Fruit fly (Drosophila melanogaster) S2 (cell line): Measurements from ENCODE around the gene Hr39.

Experiments
- CG8478 ChIP-seq: fragments of >200 bp; optimal IDR thresholded peaks from 2 replicates; lab custom pipeline; 2018
- CTCF ChIP-seq, 2 experiments: fragments of >200 bp; optimal IDR thresholded peaks; 2 replicates each; lab custom pipeline; 2018

Gene Hr39

DNA sequence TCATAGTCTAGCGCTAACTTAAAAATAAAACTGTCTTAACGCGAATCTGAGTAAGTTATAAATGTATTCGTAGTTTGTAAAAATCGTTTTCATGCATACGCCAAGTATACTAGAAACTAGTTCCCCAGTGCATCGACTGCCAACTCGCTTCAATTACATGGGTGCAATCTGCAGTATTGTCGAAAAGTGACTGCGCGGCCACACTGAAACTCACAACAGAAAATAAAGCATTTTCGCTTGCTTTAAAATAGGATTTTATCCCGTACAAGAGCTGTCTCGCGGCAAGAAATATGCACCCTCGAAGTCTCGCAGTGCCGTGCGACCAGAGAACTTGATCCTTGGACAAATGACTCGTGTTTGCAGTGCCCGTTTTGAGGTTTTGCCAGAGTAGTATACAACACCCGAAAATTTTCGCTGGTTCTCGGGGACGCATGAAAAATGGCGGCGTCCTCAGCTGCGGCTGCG, 15.9 kb upstream of the Hr39 start, which contains the start of gene CG8677:
Gene CG8677 (plus strand): TSS at position 199 of the 465 bp plus-strand sequence.
- no peak for TF ChIP-seq CG8478 (lab: Kevin White, UChicago)
- peak; percentile 19 to 44 for TF ChIP-seq CTCF (optimal IDR thresholded peaks at IDR 0.05; lab: Kevin White, UChicago)

DNA sequence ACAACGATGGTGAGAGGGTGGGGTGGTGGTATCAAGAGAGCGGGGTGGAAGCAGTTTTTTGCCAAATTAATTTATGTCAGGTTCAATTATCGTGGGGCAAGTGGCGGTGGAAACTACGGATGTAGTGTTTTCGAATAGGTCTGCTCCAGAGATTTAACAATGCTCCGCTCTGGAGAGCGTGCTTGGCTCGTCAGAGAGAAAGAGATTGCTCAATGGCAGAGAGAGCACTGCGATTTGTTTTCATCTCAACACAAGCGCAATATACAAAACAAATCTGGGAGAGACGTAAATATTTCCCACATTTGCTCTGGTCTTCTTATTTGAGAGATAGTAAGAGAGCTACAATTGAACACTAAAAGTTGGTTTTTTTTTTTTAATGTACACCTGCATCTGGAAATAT, 15.3 kb upstream of the Hr39 start:
- TF ChIP-seq CTCF (optimal IDR thresholded peaks at IDR 0.05; lab: Kevin White, UChicago) (no peak), CG8478 (lab: Kevin White, UChicago) (no peak)

DNA sequence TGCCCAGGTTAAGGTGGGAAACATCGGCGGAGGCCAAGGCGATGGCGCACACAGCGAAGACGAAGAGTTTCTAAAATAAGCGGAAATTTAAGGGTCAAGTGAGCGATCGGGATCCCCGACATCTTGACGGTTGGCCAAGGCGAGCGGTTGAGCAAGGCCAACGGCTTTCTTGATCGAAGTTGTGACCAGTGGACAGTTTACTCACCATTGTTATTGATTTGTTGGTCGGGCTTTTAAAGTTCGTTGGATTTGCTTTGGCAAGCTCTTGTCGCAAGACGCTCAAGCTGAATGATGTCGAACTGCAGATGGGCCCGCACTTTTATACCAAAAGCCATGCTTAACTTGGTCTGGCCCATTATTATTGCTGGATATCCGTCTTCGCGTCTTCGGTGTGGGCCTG, 3.6 kb upstream of the Hr39 start:
- TF ChIP-seq CTCF (optimal IDR thresholded peaks at IDR 0.05; lab: Kevin White, UChicago): no peak
- no peak for TF ChIP-seq CG8478 (lab: Kevin White, UChicago)

DNA sequence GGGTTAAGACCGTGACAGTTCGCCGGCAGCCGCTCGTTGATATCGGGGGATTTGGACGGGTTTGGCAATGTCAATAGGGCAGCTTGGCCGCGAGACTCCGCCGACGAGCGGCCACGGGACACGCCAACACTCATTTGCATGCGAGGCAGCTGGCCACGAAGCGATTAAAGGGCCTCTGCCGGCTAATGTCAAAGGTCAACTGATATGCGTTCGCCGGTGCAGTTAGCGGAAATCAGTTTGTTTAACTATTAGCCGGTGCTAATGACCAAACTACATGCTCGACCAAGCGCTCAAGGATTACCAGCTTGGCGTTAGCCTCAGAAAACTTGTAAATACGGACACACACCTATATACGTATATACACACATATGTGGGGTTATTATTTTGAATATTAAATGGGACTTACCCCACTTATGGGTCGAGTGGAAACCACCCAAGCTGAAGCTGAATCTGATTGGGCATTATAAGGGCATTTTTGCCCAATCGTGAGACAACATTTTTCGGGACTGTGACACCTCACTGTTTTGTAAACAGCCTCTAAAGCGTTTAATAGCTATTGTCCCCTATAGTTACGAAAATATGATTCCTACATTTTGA, 2.6 kb upstream of the Hr39 start:
- no peak for TF ChIP-seq CG8478 (lab: Kevin White, UChicago)
- no peak for TF ChIP-seq CTCF (optimal IDR thresholded peaks at IDR 0.05; lab: Kevin White, UChicago)

DNA sequence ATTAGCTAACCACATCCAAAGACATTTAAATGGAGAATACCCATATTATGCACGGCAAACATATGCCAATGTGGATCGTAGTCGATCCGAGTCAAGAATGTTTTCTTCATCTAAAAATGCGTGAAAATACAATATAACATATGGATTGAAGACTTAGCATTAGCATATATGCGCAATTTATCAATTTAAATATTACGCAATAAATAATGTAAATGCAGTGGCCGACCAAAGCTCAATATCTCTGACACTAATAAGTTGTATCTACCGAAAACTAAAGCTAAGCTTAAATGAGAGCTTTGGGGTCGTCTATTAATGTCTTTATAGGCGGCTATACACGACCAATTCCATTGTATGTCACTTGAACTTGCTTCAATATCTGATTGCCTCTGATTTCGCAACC, 1.6 kb upstream of the Hr39 start:
- no peak for TF ChIP-seq CTCF (optimal IDR thresholded peaks at IDR 0.05; lab: Kevin White, UChicago)
- TF ChIP-seq CG8478 (lab: Kevin White, UChicago): no peak

DNA sequence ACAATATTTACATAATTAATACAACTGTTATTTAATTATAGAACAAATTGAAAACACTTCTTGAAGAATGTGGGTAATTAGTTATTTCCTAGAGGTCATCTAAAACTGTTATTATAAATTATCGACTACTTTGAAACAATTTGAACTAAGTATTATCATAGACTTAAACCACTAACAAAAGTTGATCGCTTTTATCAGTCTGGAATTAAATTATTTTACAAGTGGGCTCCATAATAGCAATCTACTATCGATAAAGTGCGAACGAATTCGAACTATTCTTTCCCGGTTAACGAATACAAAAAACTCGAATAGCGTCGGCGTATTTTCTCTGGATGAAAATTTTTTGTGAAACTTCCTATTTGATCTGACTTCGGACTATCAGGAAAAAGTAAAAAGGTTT, 417 bp upstream of the Hr39 start, which contains the start of gene CG31626:
Gene CG31626 (minus strand): TSS at position 101 of the 400 bp plus-strand sequence.
- TF ChIP-seq CG8478 (lab: Kevin White, UChicago) (no peak), CTCF (optimal IDR thresholded peaks at IDR 0.05; lab: Kevin White, UChicago) (no peak)

DNA sequence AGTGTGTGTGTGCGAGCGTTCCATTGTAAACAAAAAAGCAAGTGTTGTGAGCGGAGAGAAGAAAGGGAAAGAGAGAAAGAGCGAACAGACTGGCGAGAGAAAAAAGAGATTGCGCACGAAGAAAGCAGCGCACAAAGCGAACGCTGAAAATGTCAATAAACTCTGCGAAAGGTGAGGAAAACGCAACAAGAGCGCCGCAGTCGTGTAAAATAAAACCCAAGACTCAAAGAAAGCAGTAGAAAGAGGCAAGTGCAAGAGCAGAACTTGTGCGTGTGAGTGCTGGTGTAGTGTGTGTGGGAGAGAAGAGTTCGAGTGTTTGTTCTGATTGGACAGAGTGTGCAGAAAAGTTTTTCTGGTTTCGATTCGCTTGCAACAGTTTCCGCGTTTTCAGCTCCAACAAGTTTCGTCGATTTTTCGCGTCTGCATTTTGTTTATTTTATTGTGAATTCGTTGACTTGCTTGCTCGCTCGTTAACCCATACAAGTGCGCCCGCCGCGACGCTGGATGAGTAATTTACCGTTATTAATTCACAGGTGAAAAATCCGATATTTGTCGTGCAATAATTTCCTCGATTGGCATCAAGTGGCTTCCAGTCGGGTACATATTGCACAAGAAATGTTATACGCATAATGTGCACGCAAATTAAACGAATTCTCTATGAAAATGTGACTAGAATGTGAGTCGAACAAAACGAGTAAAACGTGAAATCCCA, 854 bp downstream of the Hr39 start:
- TF ChIP-seq CTCF (optimal IDR thresholded peaks at IDR 0.05; lab: Kevin White, UChicago) (peak; percentile 85 to 96), CG8478 (lab: Kevin White, UChicago) (no peak)

DNA sequence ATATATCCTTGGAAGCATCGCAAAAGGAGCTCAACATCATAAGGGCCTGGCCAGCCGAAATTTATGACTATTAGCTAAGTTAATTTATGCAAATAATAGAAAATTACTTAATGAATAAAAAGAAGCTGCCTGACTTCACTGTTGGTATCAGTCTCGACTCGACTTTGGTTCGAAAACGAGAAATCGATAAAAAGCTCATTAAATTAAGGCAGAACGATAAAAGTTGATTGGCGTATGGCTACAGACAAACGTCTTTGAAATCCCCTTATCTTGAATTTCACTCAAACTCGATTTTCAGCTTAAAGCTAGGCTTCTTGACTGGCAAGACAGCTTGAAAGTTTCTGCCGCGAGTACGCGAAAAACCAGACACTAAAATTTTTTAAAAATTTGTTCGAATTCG, 5.3 kb downstream of the Hr39 start:
- TF ChIP-seq CTCF (optimal IDR thresholded peaks at IDR 0.05; lab: Kevin White, UChicago) (no peak), CG8478 (lab: Kevin White, UChicago) (no peak)

DNA sequence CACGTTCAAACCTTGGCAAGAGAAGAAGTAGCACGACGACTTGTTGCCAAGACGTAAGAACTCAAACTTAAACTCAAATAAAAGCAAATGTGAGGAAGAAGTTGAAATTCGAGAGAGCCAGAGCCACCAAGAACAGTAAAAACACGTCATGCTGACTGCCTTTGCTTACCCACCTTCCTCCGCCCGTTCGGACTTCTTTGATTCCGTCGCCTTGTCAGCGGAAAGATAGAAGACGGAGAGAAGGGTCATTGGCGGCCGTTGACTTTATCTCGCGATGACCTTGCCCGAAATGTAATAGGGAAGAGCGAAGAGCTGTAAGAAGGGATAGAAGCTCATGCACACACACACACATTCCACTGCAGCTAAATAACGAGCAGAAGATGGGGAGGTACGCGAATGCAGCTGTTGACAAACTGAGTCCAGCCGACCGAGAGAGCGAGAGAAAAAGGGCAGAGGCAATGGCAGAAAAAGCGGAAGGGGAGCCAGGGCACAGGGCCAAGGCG, 7.0 kb downstream of the Hr39 start:
- no peak for TF ChIP-seq CG8478 (lab: Kevin White, UChicago)
- TF ChIP-seq CTCF (optimal IDR thresholded peaks at IDR 0.05; lab: Kevin White, UChicago): no peak

DNA sequence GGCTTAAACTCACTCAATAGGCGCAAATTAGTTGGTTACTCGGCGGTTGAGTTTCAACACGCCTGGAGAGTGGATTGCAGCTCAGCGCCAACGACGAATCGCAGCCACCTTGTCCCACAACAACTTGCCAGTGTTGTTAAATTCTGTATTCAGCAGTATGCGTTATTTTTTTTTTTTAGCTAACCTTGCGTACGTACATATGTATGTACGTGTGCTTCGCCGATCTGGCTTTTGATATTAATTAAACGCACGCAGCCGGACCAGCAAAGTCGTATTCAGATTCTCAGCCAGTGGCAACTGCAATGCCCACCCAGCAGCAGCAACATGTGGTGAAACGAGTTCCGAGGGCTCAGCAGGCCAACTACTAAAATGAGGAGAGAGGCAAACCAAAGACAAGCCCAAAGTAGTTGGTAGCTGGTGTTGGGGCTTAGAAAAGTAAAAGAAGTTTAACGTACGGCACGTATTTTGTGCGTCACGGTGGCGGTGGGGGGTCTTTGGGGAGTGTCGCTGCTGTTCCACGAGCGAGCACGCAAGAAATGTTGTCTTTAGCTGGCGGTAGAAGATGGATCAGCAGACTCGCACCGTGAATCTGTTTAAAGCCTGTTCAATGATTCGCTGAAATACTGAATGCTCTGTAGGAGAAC, 8.2 kb downstream of the Hr39 start:
- TF ChIP-seq CG8478 (lab: Kevin White, UChicago) (no peak), CTCF (optimal IDR thresholded peaks at IDR 0.05; lab: Kevin White, UChicago) (no peak)

DNA sequence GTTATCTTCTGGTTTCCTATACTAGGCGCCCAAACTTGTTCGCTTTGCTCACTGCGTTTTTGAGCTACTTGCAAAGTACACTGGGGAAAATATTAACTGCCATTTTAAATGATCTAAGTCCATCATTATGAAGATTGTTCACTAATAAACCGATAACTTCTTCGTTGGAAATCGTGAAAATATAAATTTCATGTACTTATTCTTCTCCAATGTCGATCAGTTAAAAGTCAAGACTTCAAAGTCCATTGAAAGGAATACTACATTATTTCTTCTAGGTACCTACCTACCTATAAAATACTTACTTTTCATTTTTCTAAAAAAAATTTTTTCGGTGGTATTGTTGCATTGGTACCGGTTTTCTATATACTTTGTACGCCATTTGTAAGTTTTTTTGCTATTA, 9.6 kb downstream of the Hr39 start:
- TF ChIP-seq CTCF (optimal IDR thresholded peaks at IDR 0.05; lab: Kevin White, UChicago): no peak
- no peak for TF ChIP-seq CG8478 (lab: Kevin White, UChicago)

DNA sequence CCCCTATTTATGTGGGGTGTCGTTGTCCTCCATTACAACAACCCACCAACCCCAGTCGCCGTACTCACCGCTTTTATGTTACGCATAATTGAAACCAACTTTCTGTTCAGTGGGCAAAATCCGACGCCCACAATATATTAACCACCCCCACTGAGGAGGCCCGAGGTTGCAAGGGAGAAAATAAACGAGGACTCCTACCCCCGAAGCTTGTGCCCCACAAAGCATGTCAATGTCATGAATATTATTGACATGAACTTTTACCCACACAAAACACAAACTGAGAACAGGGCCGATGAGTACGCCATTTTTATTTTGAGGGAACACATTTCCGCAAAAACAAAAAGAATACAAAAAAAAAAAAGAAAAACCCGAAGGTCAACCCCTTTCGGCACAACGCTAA, 10.9 kb downstream of the Hr39 start:
- no peak for TF ChIP-seq CTCF (optimal IDR thresholded peaks at IDR 0.05; lab: Kevin White, UChicago)
- no peak for TF ChIP-seq CG8478 (lab: Kevin White, UChicago)

DNA sequence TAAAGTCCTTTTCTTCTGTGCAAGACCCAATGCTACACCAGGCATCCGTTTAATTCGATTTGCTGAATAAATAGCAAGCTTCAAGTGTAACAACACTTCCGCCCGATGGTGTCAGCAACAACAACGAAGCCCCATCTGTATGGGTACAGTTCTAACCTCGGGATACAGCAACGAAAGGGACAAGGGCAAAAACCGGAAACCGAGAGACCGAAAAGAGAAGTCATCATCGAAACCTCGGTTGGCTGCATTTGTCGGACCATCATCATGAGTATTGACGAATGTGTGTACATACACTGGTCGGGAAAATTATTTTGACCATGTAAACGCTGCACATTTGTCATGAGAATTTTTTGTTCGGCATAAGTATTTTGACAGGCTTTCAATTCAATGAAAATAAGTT, 11.8 kb downstream of the Hr39 start:
- no peak for TF ChIP-seq CG8478 (lab: Kevin White, UChicago)
- TF ChIP-seq CTCF (optimal IDR thresholded peaks at IDR 0.05; lab: Kevin White, UChicago): no peak

DNA sequence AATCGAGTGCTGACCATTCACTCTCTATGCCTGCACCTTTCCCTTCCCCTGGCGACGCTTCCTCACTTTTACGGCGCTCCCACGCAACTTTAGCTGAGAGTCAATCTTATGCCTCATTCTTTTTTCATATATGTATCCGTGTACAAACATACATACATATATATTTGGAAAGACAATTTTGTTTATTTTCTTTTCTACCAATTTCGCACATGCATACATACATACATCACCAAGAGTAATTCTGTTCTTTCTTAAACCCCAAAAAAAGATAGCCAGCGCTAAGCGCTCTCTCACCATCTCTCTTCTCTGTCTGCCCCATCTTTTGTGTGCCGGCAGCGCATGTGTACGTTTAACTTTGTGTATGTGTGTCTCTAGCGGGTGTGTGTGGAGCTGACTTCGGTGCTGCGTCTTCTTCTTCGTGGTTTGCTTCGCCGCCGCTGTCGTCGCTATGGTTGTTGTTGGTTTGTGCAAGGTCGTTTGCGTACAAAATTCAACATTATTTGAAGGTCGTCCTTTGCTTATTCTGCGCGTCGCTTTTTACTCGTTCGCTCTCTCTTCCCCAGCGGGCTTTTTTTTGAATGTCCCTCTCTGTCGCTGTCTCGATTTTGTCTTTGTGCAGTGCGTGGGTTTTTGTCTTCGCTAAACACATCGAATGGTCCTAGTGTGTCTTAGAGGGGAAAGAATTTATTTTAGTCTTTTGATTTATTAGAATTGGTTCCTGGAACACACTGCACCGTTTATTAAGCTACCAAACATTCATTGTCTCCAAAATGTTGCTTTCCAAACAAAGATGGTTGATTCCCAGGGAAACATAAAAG, 13.7 kb downstream of the Hr39 start:
- peak; percentile 9 to 37 for TF ChIP-seq CTCF (optimal IDR thresholded peaks at IDR 0.05; lab: Kevin White, UChicago)
- TF ChIP-seq CG8478 (lab: Kevin White, UChicago): no peak
